Worm (Caenorhabditis elegans) whole organism, L1 larva: Measurements from ENCODE around the gene C06E7.2.

Experiments
- C34B4.2 ChIP-seq: sonication (generic microtip); optimal IDR thresholded peaks from 2 replicates; lab custom pipeline; 2017; ENCODE audit warnings: mild to moderate bottlenecking, missing genetic modification characterization, missing compliant biosample characterization
- alr-1 ChIP-seq: fragments of 200-800 bp; sonication (Bioruptor generic); optimal IDR thresholded peaks from 2 replicates; lab custom pipeline; 2018; ENCODE audit warnings: borderline replicate concordance, mild to moderate bottlenecking, missing genetic modification characterization, missing compliant biosample characterization
- blmp-1 ChIP-seq: fragments of 150-350 bp; optimal IDR thresholded peaks from 2 replicates; lab custom pipeline; 2014; ENCODE audit warnings: missing biosample characterization, missing genetic modification characterization
- ceh-63 ChIP-seq: fragments of 200-800 bp; sonication (Bioruptor generic); optimal IDR thresholded peaks from 2 replicates; lab custom pipeline; 2018; ENCODE audit warnings: mild to moderate bottlenecking, missing genetic modification characterization, missing compliant biosample characterization
- ceh-8 ChIP-seq: fragments of 200-800 bp; sonication (Bioruptor generic); optimal IDR thresholded peaks from 2 replicates; lab custom pipeline; 2018; ENCODE audit warnings: mild to moderate bottlenecking, missing genetic modification characterization, moderate library complexity, missing compliant biosample characterization
- ceh-82 ChIP-seq, 3 experiments: fragments of 150-350 bp in 1 of 3; sonication (generic microtip) in 2 of 3; optimal IDR thresholded peaks; 2 replicates each; lab custom pipeline; 2014 to 2017; ENCODE audit warnings: missing biosample characterization in 3 of 3, missing genetic modification characterization in 3 of 3
- ceh-90 ChIP-seq: sonication (generic microtip); optimal IDR thresholded peaks from 2 replicates; lab custom pipeline; 2016; ENCODE audit warnings: missing genetic modification characterization, missing compliant biosample characterization
- dpl-1 ChIP-seq, 3 experiments: fragments of 150-350 bp in 2 of 3; sonication (generic microtip) in 1 of 3; optimal IDR thresholded peaks; 2 replicates each; lab custom pipeline; 2014 to 2017; ENCODE audit warnings: missing biosample characterization in 3 of 3, missing genetic modification characterization in 3 of 3, missing genetic modification reagents in 3 of 3
- dsc-1 ChIP-seq: sonication (generic microtip); optimal IDR thresholded peaks from 2 replicates; lab custom pipeline; 2016; ENCODE audit warnings: mild to moderate bottlenecking, missing genetic modification characterization, missing compliant biosample characterization
- efl-1 ChIP-seq, 4 experiments: fragments of 150-350 bp; optimal IDR thresholded peaks in 3 of 4; peaks in 1 of 4; 1 replicate in 1 of 4; 2 replicates in 3 of 4; lab custom pipeline; 2014; ENCODE audit warnings: missing biosample characterization in 2 of 4, missing genetic modification characterization in 2 of 4, missing genetic modification reagents in 2 of 4
- efl-3 ChIP-seq: fragments of 200-800 bp; sonication (Bioruptor generic); optimal IDR thresholded peaks from 2 replicates; lab custom pipeline; 2018; ENCODE audit warnings: mild to moderate bottlenecking, missing genetic modification characterization, missing compliant biosample characterization
- egl-27 ChIP-seq, 2 experiments: fragments of 150-350 bp in 1 of 2; sonication (generic microtip); optimal IDR thresholded peaks; 3 replicates each; lab custom pipeline; 2017 to 2018; ENCODE audit warnings: missing biosample characterization in 2 of 2, missing genetic modification characterization in 2 of 2, missing genetic modification reagents in 2 of 2
- elt-2 ChIP-seq: sonication (generic microtip); optimal IDR thresholded peaks from 2 replicates; lab custom pipeline; 2016; ENCODE audit warnings: missing genetic modification characterization, mild to moderate bottlenecking, inconsistent platforms, missing compliant biosample characterization, missing genetic modification reagents
- fkh-10 ChIP-seq: sonication (generic microtip); optimal IDR thresholded peaks from 2 replicates; lab custom pipeline; 2017; ENCODE audit warnings: missing biosample characterization, missing genetic modification reagents, missing genetic modification characterization
- fkh-4 ChIP-seq: sonication (generic microtip); optimal IDR thresholded peaks from 2 replicates; lab custom pipeline; 2016; ENCODE audit warnings: missing compliant biosample characterization, missing genetic modification characterization, borderline replicate concordance
- fkh-8 ChIP-seq: sonication (generic microtip); optimal IDR thresholded peaks from 2 replicates; lab custom pipeline; 2016; ENCODE audit warnings: mild to moderate bottlenecking, missing genetic modification characterization, missing compliant biosample characterization
- hlh-17 ChIP-seq: fragments of 200-800 bp; sonication (Bioruptor generic); optimal IDR thresholded peaks from 2 replicates; lab custom pipeline; 2018; ENCODE audit warnings: missing genetic modification characterization, mild to moderate bottlenecking, missing compliant biosample characterization, moderate library complexity, borderline replicate concordance
- hpl-2 ChIP-seq: fragments of 150-350 bp; optimal IDR thresholded peaks from 2 replicates; lab custom pipeline; 2014; ENCODE audit warnings: missing biosample characterization, missing genetic modification reagents, missing genetic modification characterization
- isw-1 ChIP-seq: fragments of 200-800 bp; sonication (Bioruptor generic); IDR thresholded peaks from 2 replicates; pipeline ENCODE4 v1.3.6; 2022; ENCODE audit warnings: missing genetic modification characterization, missing compliant biosample characterization
- jun-1 ChIP-seq: fragments of 150-350 bp; optimal IDR thresholded peaks from 2 replicates; lab custom pipeline; 2014; ENCODE audit warnings: missing biosample characterization, missing genetic modification reagents, missing genetic modification characterization
- lin-13 ChIP-seq: fragments of 150-350 bp; optimal IDR thresholded peaks from 2 replicates; lab custom pipeline; 2014; ENCODE audit warnings: missing biosample characterization, missing genetic modification reagents, missing genetic modification characterization
- lin-14 ChIP-seq: fragments of 200-800 bp; sonication (Bioruptor generic); optimal IDR thresholded peaks from 2 replicates; lab custom pipeline; 2018; ENCODE audit warnings: mild to moderate bottlenecking, missing genetic modification characterization, moderate library complexity, missing compliant biosample characterization
- lin-39 ChIP-seq: fragments of 150-350 bp; optimal IDR thresholded peaks from 2 replicates; lab custom pipeline; 2014; ENCODE audit warnings: missing biosample characterization, missing genetic modification reagents, missing genetic modification characterization
- lsy-2 ChIP-seq, 2 experiments: fragments of 150-350 bp; optimal IDR thresholded peaks; 2 replicates each; lab custom pipeline; 2014; ENCODE audit warnings: missing biosample characterization in 2 of 2, missing genetic modification characterization in 2 of 2
- mab-9 ChIP-seq: fragments of 200-800 bp; sonication (Bioruptor generic); IDR thresholded peaks from 2 replicates; pipeline ENCODE4 v1.3.6; 2022; ENCODE audit warnings: missing genetic modification reagents, missing genetic modification characterization, missing compliant biosample characterization
- mep-1 ChIP-seq: fragments of 150-350 bp; optimal IDR thresholded peaks from 2 replicates; lab custom pipeline; 2014; ENCODE audit warnings: missing biosample characterization, missing genetic modification characterization
- nhr-19 ChIP-seq: fragments of 200-800 bp; sonication (Bioruptor generic); conservative IDR thresholded peaks from 2 replicates; pipeline ENCODE4 v1.3.6; 2022; ENCODE audit warnings: missing genetic modification characterization, missing compliant biosample characterization
- nhr-20 ChIP-seq: sonication (generic microtip); optimal IDR thresholded peaks from 2 replicates; lab custom pipeline; 2016; ENCODE audit warnings: mild to moderate bottlenecking, missing genetic modification characterization, missing compliant biosample characterization
- nhr-71 ChIP-seq: sonication (generic microtip); optimal IDR thresholded peaks from 2 replicates; lab custom pipeline; 2016; ENCODE audit warnings: mild to moderate bottlenecking, missing genetic modification characterization, moderate library complexity, missing compliant biosample characterization
- nhr-85 ChIP-seq: sonication (generic microtip); peaks from one replicate; lab custom pipeline; 2016; ENCODE audit warnings: missing genetic modification characterization, inconsistent platforms, missing compliant biosample characterization
- nhr-90 ChIP-seq: sonication (generic microtip); optimal IDR thresholded peaks from 2 replicates; lab custom pipeline; 2016; ENCODE audit warnings: mild to moderate bottlenecking, missing genetic modification characterization, missing compliant biosample characterization; ENCODE audit not compliant: poor library complexity
- rnt-1 ChIP-seq: sonication (generic microtip); optimal IDR thresholded peaks from 2 replicates; lab custom pipeline; 2016; ENCODE audit warnings: mild to moderate bottlenecking, missing genetic modification characterization, moderate library complexity, missing compliant biosample characterization
- snpc-4 ChIP-seq: fragments of 150-350 bp; optimal IDR thresholded peaks from 2 replicates; lab custom pipeline; 2014; ENCODE audit warnings: missing biosample characterization, missing genetic modification characterization
- swsn-7 ChIP-seq: sonication (generic microtip); optimal IDR thresholded peaks from 2 replicates; lab custom pipeline; 2016; ENCODE audit warnings: missing genetic modification characterization, missing compliant biosample characterization
- tbx-2 ChIP-seq: sonication (generic microtip); optimal IDR thresholded peaks from 2 replicates; lab custom pipeline; 2016; ENCODE audit warnings: missing genetic modification characterization, missing compliant biosample characterization
- unc-130 ChIP-seq: fragments of 150-350 bp; optimal IDR thresholded peaks from 2 replicates; lab custom pipeline; 2017; ENCODE audit warnings: missing biosample characterization, missing genetic modification characterization, inconsistent platforms
- unc-62 ChIP-seq: fragments of 150-350 bp; optimal IDR thresholded peaks from 2 replicates; lab custom pipeline; 2014; ENCODE audit warnings: missing biosample characterization, missing genetic modification reagents, missing genetic modification characterization
- ztf-11 ChIP-seq, 2 experiments: sonication (generic microtip); optimal IDR thresholded peaks; 2 replicates each; lab custom pipeline; 2016 to 2017; ENCODE audit warnings: missing genetic modification characterization in 2 of 2, missing biosample characterization in 1 of 2, missing compliant biosample characterization in 1 of 2

The C06E7.2 gene

ce11 chrIV:5824493-5824892 lies 14.8 kb upstream of the C06E7.2 start, which contains the start of gene egal-1:
TSS of gene egal-1 (plus strand) at chrIV:5824793.
- TF ChIP-seq efl-3 (no peak), C34B4.2 (tag; lab: Kevin White, UChicago) (no peak), ztf-11 (tag; optimal IDR thresholded peaks at IDR 0.05; lab: Kevin White, UChicago) (no peak), jun-1 (tag; lab: Kevin White, UChicago) (no peak), lin-14 (GFP tag; lab: Kevin White, UChicago) (no peak)

DNA sequence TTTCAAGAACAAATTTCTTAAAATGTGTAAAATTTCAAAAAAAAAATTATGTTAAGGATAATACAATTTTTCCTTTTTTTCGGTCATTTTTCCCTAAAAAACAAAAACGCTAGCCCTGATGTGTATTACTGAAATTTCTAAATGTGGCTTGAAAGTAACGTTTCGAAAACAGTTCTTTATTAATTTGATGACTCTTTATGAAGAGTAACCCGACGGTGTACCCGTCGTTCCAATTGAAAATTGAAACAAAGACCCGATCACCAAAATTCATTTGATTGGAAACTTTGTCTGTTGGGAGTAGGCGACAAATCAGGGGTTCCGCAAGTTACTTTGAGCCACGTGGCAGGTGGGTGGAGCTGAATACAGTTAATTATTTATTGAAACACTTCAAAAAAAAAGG lies 6.5 kb upstream of the C06E7.2 start:
- TF ChIP-seq lin-14 (GFP tag; lab: Kevin White, UChicago) (no peak), efl-1 (optimal IDR thresholded peaks at IDR 0.05; lab: Kevin White, UChicago) (no peak), efl-1 (GFP tag; optimal IDR thresholded peaks at IDR 0.05 in 1 of 2; lab: Kevin White, UChicago) (no peak), lsy-2 (tag; optimal IDR thresholded peaks at IDR 0.05; lab: Kevin White, UChicago) (no peak), fkh-8 (tag; lab: Kevin White, UChicago) (no peak), dsc-1 (no peak), ceh-8 (GFP tag; lab: Kevin White, UChicago) (no peak), nhr-90 (tag; lab: Kevin White, UChicago) (no peak), fkh-4 (no peak), unc-62 (no peak), hpl-2 (GFP tag; lab: Kevin White, UChicago) (no peak), ceh-63 (GFP tag; lab: Kevin White, UChicago) (no peak), nhr-20 (no peak), alr-1 (tag; lab: Kevin White, UChicago) (no peak)

- TF ChIP-seq dpl-1 (GFP tag; optimal IDR thresholded peaks at IDR 0.05; lab: Kevin White, UChicago) (no peak), lin-14 (GFP tag; lab: Kevin White, UChicago) (peak; percentile 21)
Measured at ce11 chrIV:5834182-5834581, 5.1 kb upstream of the C06E7.2 start.

DNA sequence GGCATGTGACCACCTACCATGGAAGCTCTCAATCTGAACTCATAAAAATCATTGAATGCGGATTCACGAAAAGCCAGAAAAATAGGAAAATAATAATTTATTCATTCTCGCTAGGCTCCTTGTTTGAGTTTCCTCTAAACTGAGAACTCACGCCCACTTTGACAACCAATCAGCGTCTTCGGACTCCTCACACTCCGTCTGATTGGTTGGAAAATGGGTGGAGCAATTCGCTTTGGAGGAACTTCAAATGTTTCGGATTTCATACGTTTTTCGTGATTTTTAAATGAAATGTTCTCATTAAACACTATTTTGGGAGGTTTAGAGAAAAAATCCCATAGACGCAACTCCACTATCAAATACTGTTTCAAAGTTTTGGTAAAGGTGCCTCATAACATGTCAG lies 3.6 kb downstream of the C06E7.2 start:
- TF ChIP-seq efl-1 (optimal IDR thresholded peaks at IDR 0.05; lab: Kevin White, UChicago) (no peak), efl-1 (GFP tag; optimal IDR thresholded peaks at IDR 0.05 in 1 of 2; lab: Kevin White, UChicago) (peak in 1 of 2 experiments; percentile 58), egl-27 (tag; optimal IDR thresholded peaks at IDR 0.05; lab: Kevin White, UChicago) (no peak), fkh-10 (GFP tag; lab: Kevin White, UChicago) (no peak)

DNA sequence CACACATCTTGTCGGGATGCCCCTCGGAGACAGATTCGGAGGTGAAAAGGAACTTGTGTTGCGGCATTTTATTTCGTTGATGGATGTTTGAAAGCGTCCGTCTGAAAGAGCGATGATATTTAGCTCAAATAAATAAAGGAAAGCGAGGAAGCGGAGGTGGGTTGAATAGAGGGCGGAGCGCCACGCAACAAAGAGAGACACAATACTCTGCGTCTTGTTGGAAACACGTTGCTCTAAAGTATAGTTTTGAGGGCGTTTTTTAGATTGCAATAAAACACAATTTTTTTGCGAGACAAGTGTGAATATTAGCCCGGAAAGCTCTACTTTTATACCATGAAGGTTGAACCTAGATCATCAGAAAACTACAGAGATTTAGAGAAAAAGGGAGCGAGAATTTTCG lies 7.0 kb downstream of the C06E7.2 start, which contains the start of gene sams-4:
Gene sams-4, minus strand, starts transcription at position 101 of the 400 bp plus-strand sequence.
- no peak for TF ChIP-seq lsy-2 (tag; optimal IDR thresholded peaks at IDR 0.05; lab: Kevin White, UChicago)
- TF ChIP-seq ceh-82 (tag; optimal IDR thresholded peaks at IDR 0.05; lab: Kevin White, UChicago), result no peak
- TF ChIP-seq nhr-20, result no peak
- TF ChIP-seq elt-2 (tag; lab: Kevin White, UChicago), result no peak

DNA sequence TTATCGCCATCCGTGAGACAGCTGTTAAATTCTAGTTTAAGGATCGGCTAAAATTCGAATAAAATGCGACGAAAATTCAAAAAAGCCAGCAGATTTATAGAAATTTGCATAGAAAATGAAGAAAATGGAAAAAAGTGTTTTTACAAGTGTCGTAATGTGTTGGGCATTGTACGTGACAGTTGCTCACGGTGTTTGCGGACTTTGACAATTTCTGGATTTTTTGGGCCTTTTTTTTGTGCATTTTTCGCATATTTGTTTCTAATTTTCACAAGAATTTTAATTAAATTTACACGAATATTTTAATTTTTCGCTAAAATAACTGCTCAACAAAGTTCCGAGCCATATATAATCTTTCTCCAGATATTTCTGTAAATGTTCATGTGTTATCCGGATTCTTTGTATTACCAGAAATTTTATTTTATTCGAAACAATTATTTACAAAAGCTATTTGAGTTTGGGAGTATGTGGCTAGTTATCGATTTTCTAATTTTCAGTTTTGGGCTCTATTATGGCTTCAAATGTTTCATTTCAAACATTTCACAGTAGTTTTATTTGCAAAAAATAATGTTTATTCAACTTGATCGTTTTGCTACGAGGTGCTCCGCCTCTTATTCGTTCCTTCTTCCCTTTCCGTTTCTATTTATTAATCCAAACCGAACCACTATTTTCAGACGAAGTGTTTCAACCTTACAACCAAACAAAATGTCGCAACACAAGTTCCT lies 8.9 kb downstream of the C06E7.2 start, which contains the start of gene sams-3:
Gene sams-3, plus strand, starts transcription at position 672 of the 722 bp plus-strand sequence.
- TF ChIP-seq ceh-82 (tag; optimal IDR thresholded peaks at IDR 0.05; lab: Kevin White, UChicago) (peak in 2 of 3 experiments; percentile 16 to 46), mep-1 (peak; percentile 29), rnt-1 (tag; lab: Kevin White, UChicago) (peak; percentile 51), nhr-90 (tag; lab: Kevin White, UChicago) (peak; percentile 28), lsy-2 (tag; optimal IDR thresholded peaks at IDR 0.05; lab: Kevin White, UChicago) (peak; percentile 70 to 73), fkh-8 (tag; lab: Kevin White, UChicago) (no peak), swsn-7 (tag; lab: Kevin White, UChicago) (peak; percentile 57), snpc-4 (tag; lab: Kevin White, UChicago) (no peak), lin-14 (GFP tag; lab: Kevin White, UChicago) (no peak), blmp-1 (peak; percentile 15), nhr-19 (peak; percentile 51), lin-39 (tag; lab: Kevin White, UChicago) (peak; percentile 57), mab-9 (GFP tag; lab: Robert Waterston, UW) (peak; percentile 89), hlh-17 (GFP tag; lab: Kevin White, UChicago) (no peak), lin-13 (GFP tag; lab: Kevin White, UChicago) (peak; percentile 20), isw-1 (GFP tag; lab: Robert Waterston, UW) (peak; percentile 15; the same call in 1 of the 2 replicates), nhr-71 (tag; lab: Kevin White, UChicago) (peak; percentile 68), nhr-85 (tag; lab: Kevin White, UChicago) (peak; percentile 78), tbx-2 (peak; percentile 96), ceh-90 (no peak), unc-130 (tag; lab: Kevin White, UChicago) (peak; percentile 53)
